Worm (Caenorhabditis elegans) whole organism, midembryonic: ENCODE results near the gene rpt-6.
"Not testable (repeated sequence)": the region's sequence is repeated elsewhere in the genome, so short reads cannot be mapped to it uniquely, and the experiment has no call there.

Source experiments
- T22C8.4 ChIP-seq: fragments of 200-800 bp; sonication (Bioruptor generic); IDR thresholded peaks from 2 replicates; pipeline ENCODE4 v1.3.6; 2022; ENCODE audit warnings: missing genetic modification characterization, missing compliant biosample characterization
- cog-1 ChIP-seq: sonication (generic microtip); optimal IDR thresholded peaks from 2 replicates; lab custom pipeline; 2016; ENCODE audit warnings: missing genetic modification characterization, missing compliant biosample characterization
- flt-1 ChIP-seq: fragments of 200-800 bp; sonication (Bioruptor generic); IDR thresholded peaks from 2 replicates; pipeline ENCODE4 v1.3.6; 2022; ENCODE audit warnings: missing genetic modification characterization, missing compliant biosample characterization
- klf-2 ChIP-seq: fragments of 200-800 bp; sonication (Bioruptor generic); conservative IDR thresholded peaks from 2 replicates; pipeline ENCODE4 v1.3.6; 2022; ENCODE audit warnings: missing genetic modification reagents, missing genetic modification characterization, missing compliant biosample characterization
- med-1 ChIP-seq: sonication (generic microtip); optimal IDR thresholded peaks from 2 replicates; lab custom pipeline; 2017; ENCODE audit warnings: missing genetic modification characterization, mild to moderate bottlenecking, missing compliant biosample characterization, antibody characterized with exemption, missing genetic modification reagents; ENCODE audit not compliant: insufficient read depth
- ref-1 ChIP-seq: fragments of 200-800 bp; sonication (Bioruptor generic); conservative IDR thresholded peaks from 2 replicates; pipeline ENCODE4 v1.3.6; 2022; ENCODE audit warnings: missing genetic modification reagents, missing genetic modification characterization, missing compliant biosample characterization
- tab-1 ChIP-seq: fragments of 200-800 bp; sonication (Bioruptor generic); IDR thresholded peaks from 2 replicates; pipeline ENCODE4 v1.3.6; 2022; ENCODE audit warnings: missing genetic modification characterization, missing compliant biosample characterization
- ztf-23 ChIP-seq: fragments of 200-800 bp; sonication (Bioruptor generic); IDR thresholded peaks from 2 replicates; pipeline ENCODE4 v1.3.6; 2022; ENCODE audit warnings: missing genetic modification reagents, missing genetic modification characterization, missing compliant biosample characterization
- ztf-29 ChIP-seq: fragments of 200-800 bp; sonication (Bioruptor generic); IDR thresholded peaks from 2 replicates; pipeline ENCODE4 v1.3.6; 2022; ENCODE audit warnings: missing genetic modification reagents, missing genetic modification characterization, missing compliant biosample characterization

Gene rpt-6

ce11 chrIII:12373807-12374266, 3.6 kb downstream of the rpt-6 start, which contains the start of gene glrx-5:
Gene glrx-5, minus strand, starts transcription at chrIII:12373857.
- TF ChIP-seq tab-1 (no peak), cog-1 (tag; lab: Kevin White, UChicago) (no peak), med-1 (GFP tag; lab: Kevin White, UChicago) (no peak), klf-2 (GFP tag; lab: Robert Waterston, UW) (no peak), ref-1 (GFP tag; lab: Robert Waterston, UW) (no peak), ztf-29 (GFP tag; lab: Robert Waterston, UW) (no peak), T22C8.4 (GFP tag; lab: Robert Waterston, UW) (no peak), flt-1 (no peak), ztf-23 (no peak)

- TF ChIP-seq ref-1 (GFP tag; lab: Robert Waterston, UW), result no peak
- no peak for TF ChIP-seq cog-1 (tag; lab: Kevin White, UChicago)
- TF ChIP-seq tab-1, result no peak
- TF ChIP-seq ztf-23, result no peak
- no peak for TF ChIP-seq flt-1
- TF ChIP-seq klf-2 (GFP tag; lab: Robert Waterston, UW), result no peak
- TF ChIP-seq ztf-29 (GFP tag; lab: Robert Waterston, UW), result no peak
- TF ChIP-seq med-1 (GFP tag; lab: Kevin White, UChicago), result no peak
- no peak for TF ChIP-seq T22C8.4 (GFP tag; lab: Robert Waterston, UW)
These were observed 5.4 kb downstream of the rpt-6 start for ce11 chrIII:12375614-12376013.

- TF ChIP-seq ztf-29 (GFP tag; lab: Robert Waterston, UW) (no peak), T22C8.4 (GFP tag; lab: Robert Waterston, UW) (no peak), cog-1 (tag; lab: Kevin White, UChicago) (no peak), klf-2 (GFP tag; lab: Robert Waterston, UW) (no peak), med-1 (GFP tag; lab: Kevin White, UChicago) (no peak), ref-1 (GFP tag; lab: Robert Waterston, UW) (no peak), ztf-23 (no peak), flt-1 (no peak), tab-1 (no peak)
These were observed 7.0 kb downstream of the rpt-6 start, which contains the start of gene pph-4.2 for ce11 chrIII:12377198-12377662. Gene pph-4.2, minus strand, starts transcription at chrIII:12377248.

ce11 chrIII:12383709-12384108, 13.5 kb downstream of the rpt-6 start, which contains the start of gene Y49E10.4:
Gene Y49E10.4, minus strand, starts transcription at chrIII:12383809.
- not testable (repeated sequence) for TF ChIP-seq ref-1 (GFP tag; lab: Robert Waterston, UW); T22C8.4 (GFP tag; lab: Robert Waterston, UW); ztf-23

ce11 chrIII:12386597-12386996, 16.3 kb downstream of the rpt-6 start, which contains the start of gene Y49E10.30:
Gene Y49E10.30, plus strand, starts transcription at chrIII:12386897.
- TF ChIP-seq med-1 (GFP tag; lab: Kevin White, UChicago); ref-1 (GFP tag; lab: Robert Waterston, UW); klf-2 (GFP tag; lab: Robert Waterston, UW): not testable (repeated sequence)

ce11 chrIII:12388106-12388505, 17.9 kb downstream of the rpt-6 start:
- TF ChIP-seq tab-1, result no peak
- TF ChIP-seq ref-1 (GFP tag; lab: Robert Waterston, UW), result no peak
- TF ChIP-seq T22C8.4 (GFP tag; lab: Robert Waterston, UW), result no peak
- TF ChIP-seq ztf-23, result no peak
- no peak for TF ChIP-seq klf-2 (GFP tag; lab: Robert Waterston, UW)
- TF ChIP-seq flt-1, result no peak
- no peak for TF ChIP-seq cog-1 (tag; lab: Kevin White, UChicago)
- no peak for TF ChIP-seq ztf-29 (GFP tag; lab: Robert Waterston, UW)
- TF ChIP-seq med-1 (GFP tag; lab: Kevin White, UChicago), result no peak

ce11 chrIII:12395085-12395484, 24.8 kb downstream of the rpt-6 start, which contains the start of gene Y49E10.10:
Gene Y49E10.10, plus strand, starts transcription at chrIII:12395465.
- peak; percentile 84 for TF ChIP-seq T22C8.4 (GFP tag; lab: Robert Waterston, UW)
- TF ChIP-seq flt-1, result no peak

- no peak for TF ChIP-seq ref-1 (GFP tag; lab: Robert Waterston, UW)
- TF ChIP-seq T22C8.4 (GFP tag; lab: Robert Waterston, UW), result no peak
- no peak for TF ChIP-seq med-1 (GFP tag; lab: Kevin White, UChicago)
- no peak for TF ChIP-seq klf-2 (GFP tag; lab: Robert Waterston, UW)
- no peak for TF ChIP-seq cog-1 (tag; lab: Kevin White, UChicago)
- no peak for TF ChIP-seq flt-1
- no peak for TF ChIP-seq ztf-29 (GFP tag; lab: Robert Waterston, UW)
- no peak for TF ChIP-seq tab-1
- TF ChIP-seq ztf-23, result no peak
These were observed 28.2 kb downstream of the rpt-6 start for ce11 chrIII:12398468-12398867.

- TF ChIP-seq klf-2 (GFP tag; lab: Robert Waterston, UW) (peak; percentile 46; the same call in 1 of the 2 replicates), T22C8.4 (GFP tag; lab: Robert Waterston, UW) (peak; percentile 29; the same call in 1 of the 2 replicates), flt-1 (peak; percentile 86), cog-1 (tag; lab: Kevin White, UChicago) (no peak), ztf-29 (GFP tag; lab: Robert Waterston, UW) (peak; percentile 62), tab-1 (peak; percentile 84), ztf-23 (peak; percentile 47; the same call in 1 of the 2 replicates), med-1 (GFP tag; lab: Kevin White, UChicago) (no peak), ref-1 (GFP tag; lab: Robert Waterston, UW) (0 out of 2 replicates have a peak, but pooled peaks have one; percentile 50)
These were observed 29.5 kb downstream of the rpt-6 start for ce11 chrIII:12399709-12400108.

ce11 chrIII:12410304-12410703, 40.0 kb downstream of the rpt-6 start:
- TF ChIP-seq T22C8.4 (GFP tag; lab: Robert Waterston, UW) (peak; percentile 70), ztf-29 (GFP tag; lab: Robert Waterston, UW) (no peak), ztf-23 (no peak), tab-1 (no peak)
